Fruit fly (Drosophila melanogaster): ENCODE results near the gene Cp15.

Gene Cp15

dm6 chr3L:8765493-8765892 is 37.2 kb downstream of the Cp15 start:
- TF ChIP-seq Sin3A (optimal IDR thresholded peaks at IDR 0.05) (no peak), Lim3 (GFP tag; IDR thresholded peaks at IDR 0.05) (peak; percentile 42), zfh1 (GFP tag; IDR thresholded peaks at IDR 0.05) (peak; percentile 74), Antp (GFP tag; optimal IDR thresholded peaks at IDR 0.05) (no peak), nom (GFP tag; optimal IDR thresholded peaks at IDR 0.05) (no peak), Awh (GFP tag; IDR thresholded peaks at IDR 0.05) (peak; percentile 70), Doc3 (GFP tag; IDR thresholded peaks at IDR 0.05; ENCODE audit: partially characterized antibody) (no peak), tap (tag; optimal IDR thresholded peaks at IDR 0.05) (no peak), CG3407 (GFP tag; optimal IDR thresholded peaks at IDR 0.05) (no peak), CG8359 (GFP tag; optimal IDR thresholded peaks at IDR 0.05; ENCODE audit: borderline replicate concordance) (no peak), sr (GFP tag; IDR thresholded peaks at IDR 0.05) (0 out of 3 replicates have a peak, but pooled peaks have one; percentile 17), gcm (GFP tag; optimal IDR thresholded peaks at IDR 0.05) (no peak), wdn (GFP tag; IDR thresholded peaks at IDR 0.05) (no peak), nerfin-2 (GFP tag; IDR thresholded peaks at IDR 0.05; ENCODE audit: partially characterized antibody) (no peak), Sox102F (GFP tag; optimal IDR thresholded peaks at IDR 0.05) (peak; percentile 6), Six4 (GFP tag; optimal IDR thresholded peaks at IDR 0.05) (no peak), CG6765 (GFP tag; optimal IDR thresholded peaks at IDR 0.05) (no peak), Rx (GFP tag; IDR thresholded peaks at IDR 0.05) (peak; percentile 67), sens-2 (GFP tag; IDR thresholded peaks at IDR 0.05) (peak; percentile 64), ken (GFP tag; IDR thresholded peaks at IDR 0.05) (peak; percentile 59), CG32767 (GFP tag; IDR thresholded peaks at IDR 0.05) (no peak; the same call in 1 of the 2 replicates), CoRest (tag; optimal IDR thresholded peaks at IDR 0.05) (no peak), Drgx (GFP tag; IDR thresholded peaks at IDR 0.05) (peak; percentile 97), CG10959 (GFP tag; IDR thresholded peaks at IDR 0.05) (peak; percentile 37), Spps (tag; optimal IDR thresholded peaks at IDR 0.05) (peak; percentile 58), gsb (GFP tag; IDR thresholded peaks at IDR 0.05) (no peak), wor (GFP tag; IDR thresholded peaks at IDR 0.05) (peak; percentile 53), Ada2b (GFP tag; IDR thresholded peaks at IDR 0.05) (peak; percentile 63), Hr51 (GFP tag; optimal IDR thresholded peaks at IDR 0.05) (no peak), CG9437 (GFP tag; optimal IDR thresholded peaks at IDR 0.05) (no peak), chm (GFP tag; IDR thresholded peaks at IDR 0.05) (peak; percentile 5; the same call in 1 of the 2 replicates), hbn (GFP tag; IDR thresholded peaks at IDR 0.05; ENCODE audit: partially characterized antibody) (no peak), CG4820 (GFP tag; optimal IDR thresholded peaks at IDR 0.05) (no peak), CG8388 (GFP tag; optimal IDR thresholded peaks at IDR 0.05) (peak; percentile 69), row (GFP tag; IDR thresholded peaks at IDR 0.05) (no peak), kah (GFP tag; optimal IDR thresholded peaks at IDR 0.05) (no peak), CG14667 (GFP tag; IDR thresholded peaks at IDR 0.05) (peak; percentile 21; the same call in 1 of the 2 replicates), B-H1 (GFP tag; IDR thresholded peaks at IDR 0.05) (peak; percentile 13; the same call in 2 of the 3 replicates), CG11696 (GFP tag; IDR thresholded peaks at IDR 0.05) (0 out of 2 replicates have a peak, but pooled peaks have one; percentile 8), otp (GFP tag; IDR thresholded peaks at IDR 0.05) (peak; percentile 73), bowl (GFP tag; IDR thresholded peaks at IDR 0.05) (peak; percentile 40; the same call in 1 of the 2 replicates), YL-1 (GFP tag; optimal IDR thresholded peaks at IDR 0.05) (no peak), CG10431 (GFP tag; optimal IDR thresholded peaks at IDR 0.05) (no peak), Stat92E (GFP tag; optimal IDR thresholded peaks at IDR 0.05) (no peak), CG17385 (GFP tag; optimal IDR thresholded peaks at IDR 0.05) (no peak), dati (GFP tag; IDR thresholded peaks at IDR 0.05) (peak; percentile 47; the same call in 1 of the 2 replicates), ttk (GFP tag; IDR thresholded peaks at IDR 0.05) (peak; percentile 62), CG6791 (GFP tag; IDR thresholded peaks at IDR 0.05; ENCODE audit: partially characterized antibody) (no peak), jigr1 (GFP tag; IDR thresholded peaks at IDR 0.05) (peak; percentile 5; the same call in 1 of the 3 replicates), Gug (GFP tag; IDR thresholded peaks at IDR 0.05) (no peak), CG10267 (tag; optimal IDR thresholded peaks at IDR 0.05) (peak; percentile 78)

Data from whole organism, embryonic.